Fruit fly (Drosophila melanogaster): ENCODE results near the gene CG8300.

DNA sequence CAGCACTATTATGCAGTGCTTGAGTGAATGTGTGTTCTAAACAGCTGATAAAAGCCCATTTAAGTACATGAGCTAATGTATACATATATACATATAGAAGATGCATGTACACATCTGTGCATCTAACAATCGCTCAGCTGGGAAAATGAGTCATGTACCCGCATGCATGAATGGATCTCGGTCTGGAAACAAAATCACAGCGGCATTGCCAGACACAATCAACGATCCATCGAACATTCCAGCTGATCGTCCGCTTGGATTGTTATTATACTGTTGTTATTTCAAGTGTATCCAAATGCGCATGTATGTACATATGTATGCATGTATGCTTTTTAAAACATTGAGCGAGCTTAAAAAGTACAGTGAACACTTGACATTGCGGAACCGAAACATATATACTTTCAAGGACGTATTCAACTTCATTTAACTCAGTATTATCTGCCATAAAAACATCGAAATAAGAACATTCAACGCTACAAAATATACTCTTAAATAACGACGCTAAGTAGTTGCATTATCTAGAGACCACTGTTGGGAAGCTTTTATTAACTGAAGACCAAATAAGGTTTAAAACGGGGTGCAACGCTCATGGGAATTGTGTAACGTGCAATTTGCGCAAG is 9.3 kb upstream of the CG8300 start:
- no peak for TF ChIP-seq Hr96 (GFP tag; optimal IDR thresholded peaks at IDR 0.05)
- TF ChIP-seq CG33017 (tag; optimal IDR thresholded peaks at IDR 0.05), result peak; percentile 93
- peak; percentile 83 for TF ChIP-seq CG7045 (GFP tag; optimal IDR thresholded peaks at IDR 0.05)
- TF ChIP-seq kay (GFP tag; ENCODE audit: borderline replicate concordance), result peak; percentile 92
- TF ChIP-seq tj (GFP tag; optimal IDR thresholded peaks at IDR 0.05), result peak; percentile 63
- peak; percentile 87 for TF ChIP-seq CG14711 (tag; optimal IDR thresholded peaks at IDR 0.05)
- peak; percentile 98 for TF ChIP-seq bab1 (GFP tag; optimal IDR thresholded peaks at IDR 0.05)
- TF ChIP-seq CG11617 (GFP tag; optimal IDR thresholded peaks at IDR 0.05), result peak; percentile 70
- peak; percentile 90 for TF ChIP-seq CG7101 (tag; optimal IDR thresholded peaks at IDR 0.05)

Data from whole organism, adult.